Worm (Caenorhabditis elegans) whole organism, L3 larva: Measurements from ENCODE around the gene H34I24.2.

ENCODE experiments used
- ceh-9 ChIP-seq: sonication (generic microtip); optimal IDR thresholded peaks from 2 replicates; lab custom pipeline; 2018; ENCODE audit warnings: missing biosample characterization, missing genetic modification characterization
- elt-3 ChIP-seq, 3 experiments: fragments of 150-350 bp in 1 of 3; sonication (generic microtip) in 2 of 3; optimal IDR thresholded peaks; 2 replicates in 2 of 3; 4 replicates in 1 of 3; lab custom pipeline; 2014 to 2017; ENCODE audit warnings: missing biosample characterization in 3 of 3, missing genetic modification characterization in 3 of 3
- nhr-12 ChIP-seq: fragments of 150-350 bp; optimal IDR thresholded peaks from 2 replicates; lab custom pipeline; 2014; ENCODE audit warnings: missing biosample characterization, missing genetic modification characterization
- nhr-23 ChIP-seq: fragments of 150-350 bp; optimal IDR thresholded peaks from 2 replicates; lab custom pipeline; 2014; ENCODE audit warnings: missing biosample characterization, missing genetic modification reagents, missing genetic modification characterization
- pha-4 ChIP-seq: fragments of 150-350 bp; optimal IDR thresholded peaks from 2 replicates; lab custom pipeline; 2014; ENCODE audit warnings: missing biosample characterization, missing genetic modification reagents, missing genetic modification characterization

The H34I24.2 gene

ce11 chrIII:2891443-2891842 is 49.6 kb downstream of the H34I24.2 start, which contains the start of gene F56F11.1:
F56F11.1 (plus strand) TSS chrIII:2891743.
- TF ChIP-seq nhr-23 (tag; lab: Kevin White, UChicago) (no peak), nhr-12 (no peak), elt-3 (tag; optimal IDR thresholded peaks at IDR 0.05; lab: Kevin White, UChicago) (no peak), pha-4 (tag; lab: Kevin White, UChicago) (no peak), ceh-9 (tag; lab: Kevin White, UChicago) (no peak)
